Worm (Caenorhabditis elegans) whole organism, late embryonic: ENCODE measurements around the gene C05D9.7.

Source experiments
- C38D4.7 ChIP-seq: fragments of 200-800 bp; sonication (Bioruptor generic); optimal IDR thresholded peaks from 2 replicates; lab custom pipeline; 2018; ENCODE audit warnings: mild to moderate bottlenecking, missing genetic modification characterization, moderate library complexity, missing compliant biosample characterization
- K02D7.2 ChIP-seq: sonication (generic microtip); optimal IDR thresholded peaks from 2 replicates; lab custom pipeline; 2017; ENCODE audit warnings: mild to moderate bottlenecking, missing genetic modification characterization, missing compliant biosample characterization
- T23F11.4 ChIP-seq: fragments of 200-800 bp; sonication (Bioruptor generic); optimal IDR thresholded peaks from 2 replicates; lab custom pipeline; 2018; ENCODE audit warnings: mild to moderate bottlenecking, missing genetic modification characterization, missing compliant biosample characterization
- Y22D7AL.16 ChIP-seq: sonication (generic microtip); optimal IDR thresholded peaks from 2 replicates; lab custom pipeline; 2016; ENCODE audit warnings: missing genetic modification characterization, missing compliant biosample characterization
- ahr-1 ChIP-seq: sonication (generic microtip); optimal IDR thresholded peaks from 2 replicates; lab custom pipeline; 2016; ENCODE audit warnings: missing genetic modification characterization, missing compliant biosample characterization
- ama-1 ChIP-seq: fragments of 150-350 bp; optimal IDR thresholded peaks from 2 replicates; lab custom pipeline; 2014
- ceh-14 ChIP-seq: sonication (generic microtip); optimal IDR thresholded peaks from 2 replicates; lab custom pipeline; 2016; ENCODE audit warnings: missing genotype, missing genetic modification characterization, missing compliant biosample characterization
- ceh-18 ChIP-seq: sonication (generic microtip); optimal IDR thresholded peaks from 2 replicates; lab custom pipeline; 2016; ENCODE audit warnings: missing genetic modification characterization, missing compliant biosample characterization
- ceh-19 ChIP-seq: fragments of 200-800 bp; sonication (Bioruptor generic); optimal IDR thresholded peaks from 2 replicates; lab custom pipeline; 2018; ENCODE audit warnings: mild to moderate bottlenecking, missing genetic modification characterization, missing compliant biosample characterization
- ceh-24 ChIP-seq: sonication (generic microtip); optimal IDR thresholded peaks from 2 replicates; lab custom pipeline; 2016; ENCODE audit warnings: mild to moderate bottlenecking, missing genetic modification characterization, missing compliant biosample characterization
- ceh-30 ChIP-seq: fragments of 150-350 bp; optimal IDR thresholded peaks from 2 replicates; lab custom pipeline; 2014; ENCODE audit warnings: missing biosample characterization, missing genetic modification characterization
- ceh-48 ChIP-seq: sonication (generic microtip); optimal IDR thresholded peaks from 2 replicates; lab custom pipeline; 2016; ENCODE audit warnings: missing genetic modification characterization, inconsistent platforms, missing compliant biosample characterization
- che-1 ChIP-seq: sonication (generic microtip); optimal IDR thresholded peaks from 2 replicates; lab custom pipeline; 2016; ENCODE audit warnings: mild to moderate bottlenecking, missing genetic modification characterization, missing compliant biosample characterization
- dmd-4 ChIP-seq: sonication (generic microtip); optimal IDR thresholded peaks from 2 replicates; lab custom pipeline; 2016; ENCODE audit warnings: borderline replicate concordance, missing genetic modification characterization, missing compliant biosample characterization
- dve-1 ChIP-seq: sonication (generic microtip); optimal IDR thresholded peaks from 2 replicates; lab custom pipeline; 2017; ENCODE audit warnings: antibody characterized with exemption, mild to moderate bottlenecking, missing genetic modification characterization, missing compliant biosample characterization
- elt-4 ChIP-seq: sonication (generic microtip); optimal IDR thresholded peaks from 2 replicates; lab custom pipeline; 2016; ENCODE audit warnings: missing genetic modification characterization, missing compliant biosample characterization
- ets-4 ChIP-seq: sonication (generic microtip); optimal IDR thresholded peaks from 2 replicates; lab custom pipeline; 2016; ENCODE audit warnings: missing genetic modification characterization, missing compliant biosample characterization
- gmeb-2 ChIP-seq: sonication (generic microtip); optimal IDR thresholded peaks from 2 replicates; lab custom pipeline; 2016; ENCODE audit warnings: missing genetic modification characterization, inconsistent platforms, missing compliant biosample characterization
- hlh-8 ChIP-seq: sonication (generic microtip); optimal IDR thresholded peaks from 2 replicates; lab custom pipeline; 2016; ENCODE audit warnings: missing genotype, missing genetic modification characterization, missing compliant biosample characterization
- nfya-1 ChIP-seq: sonication (generic microtip); optimal IDR thresholded peaks from 2 replicates; lab custom pipeline; 2017; ENCODE audit warnings: missing genetic modification characterization, mild to moderate bottlenecking, missing compliant biosample characterization, antibody characterized with exemption, moderate library complexity
- pag-3 ChIP-seq: sonication (generic microtip); optimal IDR thresholded peaks from 2 replicates; lab custom pipeline; 2016; ENCODE audit warnings: missing compliant biosample characterization, missing genetic modification characterization, borderline replicate concordance
- pqm-1 ChIP-seq: sonication (generic microtip); optimal IDR thresholded peaks from 2 replicates; lab custom pipeline; 2016; ENCODE audit warnings: missing genetic modification characterization, missing compliant biosample characterization
- pros-1 ChIP-seq: fragments of 150-350 bp; optimal IDR thresholded peaks from 2 replicates; lab custom pipeline; 2014; ENCODE audit warnings: missing biosample characterization, missing genetic modification reagents, missing genetic modification characterization
- ref-2 ChIP-seq: sonication (generic microtip); optimal IDR thresholded peaks from 2 replicates; lab custom pipeline; 2016; ENCODE audit warnings: missing genetic modification characterization, missing compliant biosample characterization
- tbx-2 ChIP-seq: sonication (generic microtip); optimal IDR thresholded peaks from 2 replicates; lab custom pipeline; 2016; ENCODE audit warnings: missing genetic modification characterization, missing compliant biosample characterization
- unc-3 ChIP-seq, 2 experiments: fragments of 200-800 bp in 1 of 2; sonication (Bioruptor generic) in 1 of 2; sonication (generic microtip) in 1 of 2; conservative IDR thresholded peaks in 1 of 2; optimal IDR thresholded peaks in 1 of 2; 2 replicates each; pipeline versions ENCODE4 v1.3.6 to Lab custom; 2016 to 2022; ENCODE audit warnings: missing compliant biosample characterization in 2 of 2, missing genetic modification characterization in 2 of 2, missing genetic modification reagents in 1 of 2
- zip-5 ChIP-seq: sonication (generic microtip); optimal IDR thresholded peaks from 2 replicates; lab custom pipeline; 2016; ENCODE audit warnings: missing genetic modification characterization, missing compliant biosample characterization

The C05D9.7 gene

DNA sequence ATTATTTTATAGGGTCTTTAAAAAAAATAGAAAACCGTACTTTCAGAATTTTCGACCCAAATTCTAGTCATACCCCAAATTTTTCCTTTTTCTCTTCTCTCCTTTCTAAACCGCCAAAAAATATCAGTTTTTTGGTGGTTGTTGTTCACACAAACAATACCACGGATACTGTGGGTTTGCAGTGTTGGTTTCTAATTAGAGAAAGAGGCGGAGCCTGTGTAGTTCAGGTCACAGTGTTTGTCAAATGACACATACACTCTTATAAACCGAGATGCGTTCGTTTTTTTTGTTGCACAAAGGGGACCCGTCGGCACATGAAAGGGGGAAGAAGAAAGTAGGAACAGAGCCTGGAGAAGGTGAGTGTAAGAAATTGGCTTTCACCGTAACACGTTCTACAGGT lies 47.1 kb downstream of the C05D9.7 start, which contains the start of gene lim-6:
lim-6 (plus strand) TSS at position 301 of the 400 bp plus-strand sequence.
- TF ChIP-seq pros-1 (tag; lab: Kevin White, UChicago) (no peak), dmd-4 (tag; lab: Kevin White, UChicago) (no peak), ama-1 (lab: Kevin White, UChicago) (no peak), T23F11.4 (GFP tag; lab: Kevin White, UChicago) (no peak), nfya-1 (tag; lab: Kevin White, UChicago) (no peak), ceh-19 (GFP tag; lab: Kevin White, UChicago) (no peak), ceh-24 (tag; lab: Kevin White, UChicago) (no peak), tbx-2 (tag; lab: Kevin White, UChicago) (no peak), elt-4 (tag; lab: Kevin White, UChicago) (no peak), ref-2 (tag; lab: Kevin White, UChicago) (no peak), dve-1 (tag; lab: Kevin White, UChicago) (no peak)
- TF ChIP-seq, all 69 proteins: peak for 0

DNA sequence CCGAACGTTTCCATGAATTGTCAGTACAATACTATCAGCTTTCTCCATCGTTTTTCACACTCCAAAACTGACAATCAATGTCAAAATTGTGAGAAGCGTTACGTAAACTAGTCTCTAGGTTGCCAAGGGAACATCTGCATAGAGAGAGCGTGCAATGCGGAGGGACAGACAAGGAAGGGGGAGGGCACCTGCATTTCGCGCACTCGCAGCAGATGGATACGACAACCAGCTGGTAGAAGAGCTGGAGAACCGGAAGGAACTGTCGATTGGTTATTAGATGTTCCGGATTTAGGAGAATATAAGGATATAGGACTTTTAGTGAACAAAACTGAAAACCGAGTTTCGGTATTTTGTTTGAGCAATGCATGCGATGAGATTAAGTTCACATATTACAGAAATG lies 50.2 kb downstream of the C05D9.7 start, which contains the start of gene mksr-1:
mksr-1 (minus strand) TSS at position 144 of the 400 bp plus-strand sequence.
- no peak for TF ChIP-seq gmeb-2
- no peak for TF ChIP-seq hlh-8
- TF ChIP-seq K02D7.2 = no peak
- TF ChIP-seq ceh-18 (tag; lab: Kevin White, UChicago) = no peak
- TF ChIP-seq ahr-1 = no peak
- no peak for TF ChIP-seq ets-4 (tag; lab: Kevin White, UChicago)
- TF ChIP-seq ceh-48 (tag; lab: Kevin White, UChicago) = no peak
- TF ChIP-seq che-1 = no peak
- no peak for TF ChIP-seq ceh-14
- TF ChIP-seq pros-1 (tag; lab: Kevin White, UChicago) = no peak
- TF ChIP-seq Y22D7AL.16 (tag; lab: Kevin White, UChicago) = no peak
- no peak for TF ChIP-seq pag-3 (tag; lab: Kevin White, UChicago)
- TF ChIP-seq C38D4.7 = no peak
- TF ChIP-seq dve-1 (tag; lab: Kevin White, UChicago) = no peak
- no peak for TF ChIP-seq unc-3 (GFP tag; conservative IDR thresholded peaks at IDR 0.05; lab: Robert Waterston, UW)
- no peak for TF ChIP-seq unc-3 (tag; optimal IDR thresholded peaks at IDR 0.05; lab: Kevin White, UChicago)
- no peak for TF ChIP-seq elt-4 (tag; lab: Kevin White, UChicago)
- TF ChIP-seq zip-5 (tag; lab: Kevin White, UChicago) = no peak
- TF ChIP-seq ama-1 (lab: Kevin White, UChicago) = no peak
- TF ChIP-seq pqm-1 = no peak
- TF ChIP-seq ceh-30 (tag; lab: Kevin White, UChicago) = no peak
